Worm (Caenorhabditis elegans) whole organism, young adult: ENCODE measurements around the gene tbx-9.

Experiments used
- F52B5.7 ChIP-seq: sonication (generic microtip); optimal IDR thresholded peaks from 2 replicates; lab custom pipeline; 2016; ENCODE audit warnings: mild to moderate bottlenecking, missing genetic modification characterization, missing compliant biosample characterization
- Y53F4B.3 ChIP-seq: fragments of 200-800 bp; sonication (Bioruptor generic); IDR thresholded peaks from 2 replicates; pipeline ENCODE4 v1.3.6; 2022; ENCODE audit warnings: missing genetic modification reagents, missing genetic modification characterization, missing compliant biosample characterization
- ZK185.1 ChIP-seq: sonication (generic microtip); optimal IDR thresholded peaks from 2 replicates; lab custom pipeline; 2016; ENCODE audit warnings: mild to moderate bottlenecking, missing genetic modification characterization, missing compliant biosample characterization; ENCODE audit not compliant: poor library complexity, severe bottlenecking
- ceh-27 ChIP-seq: fragments of 200-800 bp; sonication (Bioruptor generic); optimal IDR thresholded peaks from 2 replicates; lab custom pipeline; 2018; ENCODE audit warnings: mild to moderate bottlenecking, missing genetic modification characterization, moderate library complexity, missing compliant biosample characterization
- hlh-12 ChIP-seq: sonication (generic microtip); optimal IDR thresholded peaks from 2 replicates; lab custom pipeline; 2016; ENCODE audit warnings: missing genetic modification characterization, missing compliant biosample characterization
- madf-10 ChIP-seq: sonication (generic microtip); optimal IDR thresholded peaks from 2 replicates; lab custom pipeline; 2016; ENCODE audit warnings: mild to moderate bottlenecking, missing genetic modification characterization, missing compliant biosample characterization
- pha-4 ChIP-seq: fragments of 150-350 bp; sonication (generic microtip); optimal IDR thresholded peaks from 2 replicates; lab custom pipeline; 2014; ENCODE audit warnings: missing biosample characterization, missing genetic modification reagents, missing genetic modification characterization

- no peak for TF ChIP-seq pha-4
- TF ChIP-seq ceh-27 (GFP tag; lab: Kevin White, UChicago), result no peak
- no peak for TF ChIP-seq F52B5.7 (tag; lab: Kevin White, UChicago)
- TF ChIP-seq Y53F4B.3 (GFP tag; lab: Robert Waterston, UW), result no peak
- no peak for TF ChIP-seq hlh-12
- no peak for TF ChIP-seq ZK185.1 (tag; lab: Kevin White, UChicago)
- no peak for TF ChIP-seq madf-10 (tag; lab: Kevin White, UChicago)
Observed at ce11 chrIII:10338992-10339852, 2.4 kb downstream of the tbx-9 start.
